Worm (Caenorhabditis elegans) whole organism, mixed stage, embryonic: ENCODE measurements around the gene F55C5.10.

ENCODE experiments used
- lin-13 ChIP-seq: fragments of 150-350 bp; optimal IDR thresholded peaks from 2 replicates; lab custom pipeline; 2014; ENCODE audit warnings: missing biosample characterization, missing genetic modification characterization
- lin-32 ChIP-seq: fragments of 200-800 bp; sonication (Bioruptor generic); optimal IDR thresholded peaks from 2 replicates; lab custom pipeline; 2018; ENCODE audit warnings: mild to moderate bottlenecking, missing genetic modification characterization, missing compliant biosample characterization
- mep-1 ChIP-seq: fragments of 150-350 bp; optimal IDR thresholded peaks from 2 replicates; lab custom pipeline; 2017; ENCODE audit warnings: missing biosample characterization, missing genetic modification reagents, missing genetic modification characterization, inconsistent platforms
- nhr-12 ChIP-seq: fragments of 150-350 bp; optimal IDR thresholded peaks from 2 replicates; lab custom pipeline; 2014; ENCODE audit warnings: missing biosample characterization, missing genetic modification characterization
- nhr-237 ChIP-seq: fragments of 150-350 bp; optimal IDR thresholded peaks from 2 replicates; lab custom pipeline; 2014; ENCODE audit warnings: missing biosample characterization, missing genetic modification characterization
- nhr-28 ChIP-seq: fragments of 150-350 bp; optimal IDR thresholded peaks from 2 replicates; lab custom pipeline; 2014; ENCODE audit warnings: missing biosample characterization, missing genetic modification characterization
- pha-4 ChIP-seq: fragments of 150-350 bp; optimal IDR thresholded peaks from 2 replicates; lab custom pipeline; 2018; ENCODE audit warnings: missing biosample characterization, missing genetic modification reagents, missing genetic modification characterization
- sem-2 ChIP-seq: fragments of 200-800 bp; sonication (Bioruptor generic); optimal IDR thresholded peaks from 2 replicates; lab custom pipeline; 2018; ENCODE audit warnings: mild to moderate bottlenecking, missing genetic modification characterization, missing compliant biosample characterization
- sptf-1 ChIP-seq: sonication (generic microtip); optimal IDR thresholded peaks from 2 replicates; lab custom pipeline; 2017; ENCODE audit warnings: mild to moderate bottlenecking, missing genetic modification characterization, moderate library complexity, missing compliant biosample characterization
- unc-62 ChIP-seq: fragments of 150-350 bp; optimal IDR thresholded peaks from 2 replicates; lab custom pipeline; 2014; ENCODE audit warnings: missing biosample characterization, missing genetic modification reagents, missing genetic modification characterization
- ztf-11 ChIP-seq: fragments of 150-350 bp; optimal IDR thresholded peaks from 2 replicates; lab custom pipeline; 2014; ENCODE audit warnings: missing biosample characterization, missing genetic modification characterization

DNA sequence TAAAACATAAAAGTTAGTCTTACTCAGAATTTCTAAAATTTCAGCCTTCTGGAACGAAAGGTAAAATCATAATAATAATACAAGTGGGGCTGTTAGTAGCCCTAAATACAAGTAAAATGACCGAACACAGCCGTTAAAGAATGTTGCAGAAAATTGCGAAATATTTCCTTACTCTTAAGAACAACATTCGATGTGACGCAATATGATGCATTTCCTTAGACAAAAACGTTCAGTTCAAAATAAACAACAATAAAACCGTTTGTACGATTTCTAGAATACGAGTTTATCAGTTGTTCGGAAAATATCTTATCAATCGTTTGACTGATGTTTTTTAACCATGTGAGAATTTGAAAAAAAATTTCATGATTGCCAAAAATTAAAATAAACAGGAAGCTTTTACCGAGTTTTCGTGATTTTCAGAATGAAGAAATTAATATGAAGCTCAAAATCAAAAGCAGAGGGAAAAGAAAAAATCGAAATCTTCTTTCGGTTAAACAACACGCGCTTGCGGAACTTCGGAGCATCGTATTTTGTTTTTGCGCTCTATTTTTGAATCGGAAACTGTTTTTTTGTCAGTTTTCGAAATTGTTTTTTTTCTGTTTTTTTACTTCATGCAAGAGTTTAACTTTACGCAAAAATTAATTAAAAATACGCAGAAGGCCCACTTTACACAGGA, 37.4 kb upstream of the F55C5.10 start:
- TF ChIP-seq unc-62 (GFP tag; lab: Kevin White, UChicago) (no peak), nhr-12 (tag; lab: Kevin White, UChicago) (no peak), mep-1 (tag; lab: Kevin White, UChicago) (no peak), nhr-28 (tag; lab: Kevin White, UChicago) (no peak), ztf-11 (tag; lab: Kevin White, UChicago) (no peak), lin-13 (tag; lab: Kevin White, UChicago) (no peak), nhr-237 (tag; lab: Kevin White, UChicago) (no peak), pha-4 (tag; lab: Kevin White, UChicago) (no peak), sptf-1 (no peak), sem-2 (GFP tag; lab: Kevin White, UChicago) (no peak), lin-32 (GFP tag; lab: Kevin White, UChicago) (no peak)
